Worm (Caenorhabditis elegans) whole organism, midembryonic: ENCODE data around the gene C17G1.14.

ENCODE experiments used
- T22C8.4 ChIP-seq: fragments of 200-800 bp; sonication (Bioruptor generic); IDR thresholded peaks from 2 replicates; pipeline ENCODE4 v1.3.6; 2022; ENCODE audit warnings: missing genetic modification characterization, missing compliant biosample characterization
- cog-1 ChIP-seq: sonication (generic microtip); optimal IDR thresholded peaks from 2 replicates; lab custom pipeline; 2016; ENCODE audit warnings: missing genetic modification characterization, missing compliant biosample characterization
- flt-1 ChIP-seq: fragments of 200-800 bp; sonication (Bioruptor generic); IDR thresholded peaks from 2 replicates; pipeline ENCODE4 v1.3.6; 2022; ENCODE audit warnings: missing genetic modification characterization, missing compliant biosample characterization
- klf-2 ChIP-seq: fragments of 200-800 bp; sonication (Bioruptor generic); conservative IDR thresholded peaks from 2 replicates; pipeline ENCODE4 v1.3.6; 2022; ENCODE audit warnings: missing genetic modification reagents, missing genetic modification characterization, missing compliant biosample characterization
- med-1 ChIP-seq: sonication (generic microtip); optimal IDR thresholded peaks from 2 replicates; lab custom pipeline; 2017; ENCODE audit warnings: missing genetic modification characterization, mild to moderate bottlenecking, missing compliant biosample characterization, antibody characterized with exemption, missing genetic modification reagents; ENCODE audit not compliant: insufficient read depth
- ref-1 ChIP-seq: fragments of 200-800 bp; sonication (Bioruptor generic); conservative IDR thresholded peaks from 2 replicates; pipeline ENCODE4 v1.3.6; 2022; ENCODE audit warnings: missing genetic modification reagents, missing genetic modification characterization, missing compliant biosample characterization
- tab-1 ChIP-seq: fragments of 200-800 bp; sonication (Bioruptor generic); IDR thresholded peaks from 2 replicates; pipeline ENCODE4 v1.3.6; 2022; ENCODE audit warnings: missing genetic modification characterization, missing compliant biosample characterization
- ztf-23 ChIP-seq: fragments of 200-800 bp; sonication (Bioruptor generic); IDR thresholded peaks from 2 replicates; pipeline ENCODE4 v1.3.6; 2022; ENCODE audit warnings: missing genetic modification reagents, missing genetic modification characterization, missing compliant biosample characterization
- ztf-29 ChIP-seq: fragments of 200-800 bp; sonication (Bioruptor generic); IDR thresholded peaks from 2 replicates; pipeline ENCODE4 v1.3.6; 2022; ENCODE audit warnings: missing genetic modification reagents, missing genetic modification characterization, missing compliant biosample characterization

DNA sequence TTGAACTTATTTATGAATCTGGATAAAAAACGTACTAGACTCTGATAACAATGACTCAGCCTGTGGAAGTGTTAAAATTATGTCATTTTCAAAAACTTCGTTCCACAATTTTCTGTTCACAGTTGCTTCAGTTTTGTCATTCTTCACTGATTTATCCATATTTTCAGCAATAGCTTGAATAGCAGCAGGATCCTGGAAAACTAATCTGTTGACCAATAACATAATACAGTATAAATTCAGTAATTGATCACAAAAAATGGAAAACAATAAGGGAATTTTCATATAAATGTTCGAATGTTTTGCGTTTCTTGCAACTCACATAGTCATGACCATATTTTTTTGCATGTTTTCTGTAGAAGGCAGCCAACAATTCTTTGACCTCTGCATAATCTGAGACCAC is 9.9 kb downstream of the C17G1.14 start:
- TF ChIP-seq klf-2 (GFP tag; lab: Robert Waterston, UW): no peak
- no peak for TF ChIP-seq T22C8.4 (GFP tag; lab: Robert Waterston, UW)
- no peak for TF ChIP-seq ztf-29 (GFP tag; lab: Robert Waterston, UW)
- TF ChIP-seq tab-1 (GFP tag; lab: Robert Waterston, UW): no peak
- no peak for TF ChIP-seq flt-1 (GFP tag; lab: Robert Waterston, UW)
- TF ChIP-seq ztf-23 (GFP tag; lab: Robert Waterston, UW): no peak
- TF ChIP-seq ref-1 (GFP tag; lab: Robert Waterston, UW): no peak
- TF ChIP-seq cog-1 (tag; lab: Kevin White, UChicago): no peak
- TF ChIP-seq med-1 (GFP tag; lab: Kevin White, UChicago): no peak
